Worm (Caenorhabditis elegans): ENCODE measurements around the gene Y54F10BM.9.

DNA sequence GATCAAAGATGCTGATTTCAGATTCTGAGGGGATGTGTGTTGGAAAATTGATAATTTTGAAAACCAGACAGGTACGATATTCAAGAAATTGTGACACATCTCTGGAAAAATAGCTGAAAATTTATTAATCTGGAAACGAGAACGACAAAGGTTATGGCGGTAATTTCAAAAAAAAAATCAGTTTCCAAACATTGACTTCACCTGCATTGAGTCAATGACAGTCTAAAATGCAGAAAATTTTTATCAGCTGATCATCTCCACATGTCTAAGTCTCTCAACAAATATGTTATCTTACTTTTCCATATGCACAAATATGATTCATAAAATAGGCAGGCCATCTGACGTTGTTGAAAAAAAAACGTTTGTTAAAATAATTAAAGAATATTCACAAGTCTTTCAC lies 32.7 kb downstream of the Y54F10BM.9 start, which contains the start of gene fbxa-48:
- no peak for TF ChIP-seq him-1 (tag; optimal IDR thresholded peaks at IDR 0.05)
- no peak for TF ChIP-seq W03F9.2 (tag; optimal IDR thresholded peaks at IDR 0.05)
